Fruit fly (Drosophila melanogaster) whole organism, embryonic: ENCODE data around the gene CG6136.

Source experiments
- CG10366 ChIP-seq: fragments of 200-800 bp; sonication (Bioruptor generic); IDR thresholded peaks from 2 replicates; pipeline ENCODE4 v1.3.6; 2022; ENCODE audit warnings: missing biosample characterization, missing genetic modification characterization
- CG12391 ChIP-seq: fragments of 200-800 bp; sonication (Bioruptor generic); optimal IDR thresholded peaks from 3 replicates; lab custom pipeline; 2018; ENCODE audit warnings: missing biosample characterization, mild to moderate bottlenecking, missing genetic modification characterization, moderate library complexity
- CG13424 ChIP-seq: fragments of 200-800 bp; sonication (Bioruptor generic); optimal IDR thresholded peaks from 2 replicates; lab custom pipeline; 2019; ENCODE audit warnings: missing biosample characterization, mild to moderate bottlenecking, missing genetic modification characterization, moderate library complexity
- CG14710 ChIP-seq: fragments of 200-800 bp; sonication (Bioruptor generic); optimal IDR thresholded peaks from 3 replicates; lab custom pipeline; 2019; ENCODE audit warnings: missing biosample characterization, mild to moderate bottlenecking, missing genetic modification characterization, moderate library complexity
- CG1602 ChIP-seq: fragments of 200-800 bp; sonication (Bioruptor generic); optimal IDR thresholded peaks from 3 replicates; lab custom pipeline; 2016; ENCODE audit warnings: missing biosample characterization, missing genetic modification characterization
- CG1603 ChIP-seq: fragments of 200-800 bp; sonication (Bioruptor generic); optimal IDR thresholded peaks from 2 replicates; lab custom pipeline; 2019; ENCODE audit warnings: missing biosample characterization, mild to moderate bottlenecking, missing genetic modification characterization, moderate library complexity
- CG17186 ChIP-seq: fragments of 200-800 bp; sonication (Bioruptor generic); optimal IDR thresholded peaks from 3 replicates; lab custom pipeline; 2017; ENCODE audit warnings: missing biosample characterization, missing genetic modification reagents, missing genetic modification characterization
- CG17328 ChIP-seq: fragments of 200-800 bp; sonication (Bioruptor generic); IDR thresholded peaks from 2 replicates; pipeline ENCODE4 v1.3.6; 2022; ENCODE audit warnings: missing biosample characterization, missing genetic modification characterization
- CG18262 ChIP-seq: fragments of 200-800 bp; optimal IDR thresholded peaks from 3 replicates; lab custom pipeline; 2019; ENCODE audit warnings: missing biosample characterization, mild to moderate bottlenecking, missing genetic modification characterization, moderate library complexity
- CG18476 ChIP-seq: fragments of 200-800 bp; sonication (Bioruptor generic); optimal IDR thresholded peaks from 2 replicates; lab custom pipeline; 2016; ENCODE audit warnings: missing biosample characterization, mild to moderate bottlenecking, missing genetic modification characterization
- CG30403 ChIP-seq: fragments of 200-800 bp; sonication (Bioruptor generic); optimal IDR thresholded peaks from 3 replicates; lab custom pipeline; 2016; ENCODE audit warnings: missing biosample characterization, missing genetic modification characterization
- CG30431 ChIP-seq: fragments of 200-800 bp; sonication (Bioruptor generic); optimal IDR thresholded peaks from 2 replicates; lab custom pipeline; 2017; ENCODE audit warnings: missing biosample characterization, missing genetic modification characterization
- CG32767 ChIP-seq: fragments of 200-800 bp; sonication (Bioruptor generic); IDR thresholded peaks from 2 replicates; pipeline ENCODE4 v1.3.6; 2022; ENCODE audit warnings: missing biosample characterization, missing genetic modification characterization
- CG32772 ChIP-seq: fragments of 200-800 bp; sonication (Bioruptor generic); IDR thresholded peaks from 2 replicates; pipeline ENCODE4 v1.3.6; 2022; ENCODE audit warnings: missing biosample characterization, missing genetic modification characterization
- CG4282 ChIP-seq: fragments of 200-800 bp; sonication (Bioruptor generic); optimal IDR thresholded peaks from 2 replicates; lab custom pipeline; 2016; ENCODE audit warnings: missing biosample characterization, missing genetic modification characterization
- CG6689 ChIP-seq: fragments of 200-800 bp; sonication (Bioruptor generic); IDR thresholded peaks from 2 replicates; pipeline ENCODE4 v1.3.6; 2022; ENCODE audit warnings: missing biosample characterization, missing genetic modification characterization
- CG7556 ChIP-seq: fragments of 200-800 bp; sonication (Bioruptor generic); optimal IDR thresholded peaks from 2 replicates; lab custom pipeline; 2017; ENCODE audit warnings: missing biosample characterization, mild to moderate bottlenecking, missing genetic modification characterization
- CG8388 ChIP-seq: fragments of 200-800 bp; sonication (Bioruptor generic); optimal IDR thresholded peaks from 2 replicates; lab custom pipeline; 2019; ENCODE audit warnings: missing biosample characterization, mild to moderate bottlenecking, missing genetic modification characterization, moderate library complexity
- CG8924 ChIP-seq: fragments of 200-800 bp; optimal IDR thresholded peaks from 3 replicates; lab custom pipeline; 2019; ENCODE audit warnings: missing biosample characterization, mild to moderate bottlenecking, missing genetic modification characterization, moderate library complexity
- CG9727 ChIP-seq: fragments of 200-800 bp; sonication (Bioruptor generic); optimal IDR thresholded peaks from 3 replicates; lab custom pipeline; 2017; ENCODE audit warnings: missing biosample characterization, mild to moderate bottlenecking, missing genetic modification characterization
- Dbx ChIP-seq: fragments of 200-800 bp; sonication (Bioruptor generic); IDR thresholded peaks from 3 replicates; pipeline ENCODE4 v1.3.6; 2022; ENCODE audit warnings: missing biosample characterization, missing genetic modification characterization
- Dip3 ChIP-seq: fragments of 200-800 bp; sonication (Bioruptor generic); optimal IDR thresholded peaks from 3 replicates; lab custom pipeline; 2016; ENCODE audit warnings: missing biosample characterization, missing genetic modification characterization
- Drgx ChIP-seq: fragments of 200-800 bp; sonication (Bioruptor generic); IDR thresholded peaks from 2 replicates; pipeline ENCODE4 v1.3.6; 2022; ENCODE audit warnings: missing biosample characterization, missing genetic modification characterization
- E2f1 ChIP-seq: fragments of 200-800 bp; sonication (Bioruptor generic); IDR thresholded peaks from 2 replicates; pipeline ENCODE4 v1.3.6; 2022; ENCODE audit warnings: missing biosample characterization, missing genetic modification characterization
- H2.0 ChIP-seq: fragments of 200-800 bp; sonication (Bioruptor generic); IDR thresholded peaks from 2 replicates; pipeline ENCODE4 v1.3.6; 2022; ENCODE audit warnings: missing biosample characterization, missing genetic modification characterization
- HLH3B ChIP-seq: fragments of 200-800 bp; sonication (Bioruptor generic); IDR thresholded peaks from 2 replicates; pipeline ENCODE4 v1.3.6; 2022; ENCODE audit warnings: missing biosample characterization, missing genetic modification characterization
- Ptx1 ChIP-seq: fragments of 200-800 bp; sonication (Bioruptor generic); IDR thresholded peaks from 2 replicates; pipeline ENCODE4 v1.3.6; 2022; ENCODE audit warnings: missing biosample characterization, missing genetic modification characterization
- Ravus ChIP-seq: fragments of 200-800 bp; sonication (Bioruptor generic); IDR thresholded peaks from 2 replicates; pipeline ENCODE4 v1.3.6; 2022; ENCODE audit warnings: missing biosample characterization, missing genetic modification characterization
- Rfx ChIP-seq: fragments of 200-800 bp; sonication (Bioruptor generic); IDR thresholded peaks from 2 replicates; pipeline ENCODE4 v1.3.6; 2022; ENCODE audit warnings: missing biosample characterization, missing genetic modification characterization
- Xbp1 ChIP-seq: fragments of 200-800 bp; sonication (Bioruptor generic); optimal IDR thresholded peaks from 3 replicates; lab custom pipeline; 2016; ENCODE audit warnings: missing biosample characterization, mild to moderate bottlenecking, missing genetic modification characterization
- bsh ChIP-seq, 2 experiments: fragments of 200-800 bp; sonication (Bioruptor generic); optimal IDR thresholded peaks; 2 replicates each; lab custom pipeline; 2017 to 2018; ENCODE audit warnings: mild to moderate bottlenecking in 2 of 2, missing biosample characterization in 2 of 2, missing genetic modification characterization in 2 of 2, moderate library complexity in 1 of 2
- dmrt11E ChIP-seq: fragments of 200-800 bp; sonication (Bioruptor generic); optimal IDR thresholded peaks from 3 replicates; lab custom pipeline; 2018; ENCODE audit warnings: missing biosample characterization, mild to moderate bottlenecking, missing genetic modification characterization, moderate library complexity
- dpn ChIP-seq, 2 experiments: fragments of 200-800 bp; sonication (Bioruptor generic); optimal IDR thresholded peaks; 3 replicates each; lab custom pipeline; 2016; ENCODE audit warnings: missing biosample characterization in 2 of 2, missing genetic modification characterization in 2 of 2
- dysf ChIP-seq: fragments of 200-800 bp; sonication (Bioruptor generic); IDR thresholded peaks from 3 replicates; pipeline ENCODE4 v1.3.6; 2022; ENCODE audit warnings: missing biosample characterization, missing genetic modification characterization
- ems ChIP-seq: fragments of 200-800 bp; sonication (Bioruptor generic); optimal IDR thresholded peaks from 3 replicates; lab custom pipeline; 2016; ENCODE audit warnings: missing biosample characterization, missing genetic modification characterization
- esg ChIP-seq: fragments of 200-800 bp; sonication (Bioruptor generic); conservative IDR thresholded peaks from 2 replicates; pipeline ENCODE4 v1.3.6; 2022; ENCODE audit warnings: missing biosample characterization, missing genetic modification characterization
- fd96Cb ChIP-seq: fragments of 200-800 bp; sonication (Bioruptor generic); optimal IDR thresholded peaks from 2 replicates; lab custom pipeline; 2018; ENCODE audit warnings: missing biosample characterization, mild to moderate bottlenecking, missing genetic modification characterization, moderate library complexity
- grau ChIP-seq: fragments of 200-800 bp; optimal IDR thresholded peaks from 3 replicates; lab custom pipeline; 2019; ENCODE audit warnings: missing biosample characterization, mild to moderate bottlenecking, missing genetic modification characterization, moderate library complexity
- ham ChIP-seq: fragments of 200-800 bp; sonication (Bioruptor generic); IDR thresholded peaks from 2 replicates; pipeline ENCODE4 v1.3.6; 2022; ENCODE audit warnings: missing biosample characterization, missing genetic modification characterization
- lilli ChIP-seq: fragments of 200-800 bp; sonication (Bioruptor generic); optimal IDR thresholded peaks from 3 replicates; lab custom pipeline; 2016; ENCODE audit warnings: missing biosample characterization, missing genetic modification characterization
- lmd ChIP-seq: fragments of 200-800 bp; sonication (Bioruptor generic); IDR thresholded peaks from 2 replicates; pipeline ENCODE4 v1.3.6; 2022; ENCODE audit warnings: missing biosample characterization, missing genetic modification characterization
- nau ChIP-seq: fragments of 200-800 bp; sonication (Bioruptor generic); optimal IDR thresholded peaks from 3 replicates; lab custom pipeline; 2017; ENCODE audit warnings: missing biosample characterization, mild to moderate bottlenecking, missing genetic modification characterization, missing genetic modification reagents
- pan ChIP-seq, 4 experiments: fragments of >200 bp in 3 of 4; fragments of 200-800 bp in 1 of 4; sonication (Bioruptor generic) in 1 of 4; optimal IDR thresholded peaks in 3 of 4; IDR thresholded peaks in 1 of 4; 2 replicates each; pipeline versions ENCODE4 v1.3.6 to Lab custom; 2017 to 2022; ENCODE audit warnings: missing biosample characterization in 2 of 4, missing genetic modification characterization in 2 of 4, mixed read lengths in 1 of 4
- phol ChIP-seq: fragments of 200-800 bp; sonication (Bioruptor generic); optimal IDR thresholded peaks from 3 replicates; lab custom pipeline; 2018; ENCODE audit warnings: missing biosample characterization, mild to moderate bottlenecking, missing genetic modification characterization, moderate library complexity
- salm ChIP-seq: fragments of 200-800 bp; sonication (Bioruptor generic); optimal IDR thresholded peaks from 2 replicates; lab custom pipeline; 2018; ENCODE audit warnings: missing biosample characterization, mild to moderate bottlenecking, missing genetic modification characterization
- schlank ChIP-seq: fragments of 200-800 bp; sonication (Bioruptor generic); optimal IDR thresholded peaks from 2 replicates; lab custom pipeline; 2018; ENCODE audit warnings: missing biosample characterization, mild to moderate bottlenecking, missing genetic modification characterization
- ssp ChIP-seq: fragments of 200-800 bp; sonication (Bioruptor generic); IDR thresholded peaks from 2 replicates; pipeline ENCODE4 v1.3.6; 2022; ENCODE audit warnings: missing biosample characterization, missing genetic modification characterization
- stc ChIP-seq: fragments of 200-800 bp; sonication (Bioruptor generic); IDR thresholded peaks from 2 replicates; pipeline ENCODE4 v1.3.6; 2022; ENCODE audit warnings: missing biosample characterization, missing genetic modification characterization
- tgo ChIP-seq: fragments of 200-800 bp; sonication (Bioruptor generic); IDR thresholded peaks from 3 replicates; pipeline ENCODE4 v1.3.6; 2022; ENCODE audit warnings: missing biosample characterization, missing genetic modification characterization
- vvl ChIP-seq: fragments of 200-800 bp; sonication (Bioruptor generic); IDR thresholded peaks from 2 replicates; pipeline ENCODE4 v1.3.6; 2022; ENCODE audit warnings: missing biosample characterization, missing genetic modification characterization

The CG6136 gene

DNA sequence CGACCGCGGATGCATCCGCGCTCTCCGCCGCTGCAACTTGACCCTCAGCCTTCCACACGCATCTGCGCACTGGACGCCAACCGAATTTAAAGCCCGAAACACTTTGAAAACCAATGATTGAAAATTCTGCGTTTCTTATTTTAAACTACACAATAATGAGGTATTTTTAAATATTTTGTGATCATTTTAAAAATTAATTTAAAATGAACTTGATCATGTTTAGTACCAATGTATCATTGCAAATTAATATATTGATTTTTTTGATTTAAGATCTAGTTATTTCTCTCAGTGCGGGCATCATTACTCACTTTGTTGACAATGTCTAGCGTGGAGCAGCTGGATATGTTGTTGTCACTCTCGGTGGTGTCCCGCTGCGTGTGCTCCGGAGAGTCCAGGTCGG, 5.2 kb downstream of the CG6136 start (continued):
- TF ChIP-seq salm (tag; lab: Kevin White, UChicago) (peak; percentile 16), CG32772 (peak; percentile 42; the same call in 1 of the 2 replicates), grau (tag; lab: Kevin White, UChicago) (peak; percentile 51), CG14710 (peak; percentile 23), HLH3B (GFP tag; lab: Robert Waterston, UW) (peak; percentile 64; the same call in 1 of the 2 replicates), CG7556 (GFP tag; lab: Kevin White, UChicago) (peak; percentile 73), lilli (peak; percentile 4), CG32767 (GFP tag; lab: Robert Waterston, UW) (peak; percentile 9; the same call in 1 of the 2 replicates), lmd (GFP tag; lab: Robert Waterston, UW) (peak; percentile 48), Ptx1 (GFP tag; lab: Robert Waterston, UW) (peak; percentile 39; the same call in 1 of the 2 replicates), vvl (GFP tag; lab: Robert Waterston, UW) (peak; percentile 77), CG13424 (peak; percentile 40), CG30403 (GFP tag; lab: Kevin White, UChicago) (peak; percentile 63), bsh (GFP tag; optimal IDR thresholded peaks at IDR 0.05; lab: Kevin White, UChicago) (peak in 1 of 2 experiments; percentile 62), CG8924 (tag; lab: Kevin White, UChicago) (peak; percentile 9), CG1603 (peak; percentile 17), CG1602 (GFP tag; lab: Kevin White, UChicago) (no peak), CG6689 (GFP tag; lab: Robert Waterston, UW) (0 out of 2 replicates have a peak, but pooled peaks have one; percentile 29), CG9727 (GFP tag; lab: Kevin White, UChicago) (peak; percentile 37), CG18262 (tag; lab: Kevin White, UChicago) (peak; percentile 47), stc (GFP tag; lab: Robert Waterston, UW) (0 out of 2 replicates have a peak, but pooled peaks have one; percentile 27), pan (optimal IDR thresholded peaks at IDR 0.05; lab: Kevin White, UChicago) (no peak), pan (GFP tag; optimal IDR thresholded peaks at IDR 0.05 in 1 of 2, IDR thresholded peaks at IDR 0.05 in 1 of 2) (peak in 1 of 2 experiments; percentile 65), Dip3 (GFP tag; lab: Kevin White, UChicago) (no peak), CG17328 (GFP tag; lab: Robert Waterston, UW) (peak; percentile 59), CG30431 (GFP tag; lab: Kevin White, UChicago) (no peak), dpn (GFP tag; optimal IDR thresholded peaks at IDR 0.05; lab: Kevin White, UChicago) (peak in 1 of 2 experiments; percentile 23), dmrt11E (tag; lab: Kevin White, UChicago) (peak; percentile 15), dysf (GFP tag; lab: Robert Waterston, UW) (peak; percentile 40; the same call in 1 of the 3 replicates), Drgx (GFP tag; lab: Robert Waterston, UW) (peak; percentile 64), ems (GFP tag; lab: Kevin White, UChicago) (peak; percentile 11), H2.0 (GFP tag; lab: Robert Waterston, UW) (peak; percentile 23; the same call in 1 of the 2 replicates), CG8388 (GFP tag; lab: Kevin White, UChicago) (peak; percentile 64), Dbx (GFP tag; lab: Robert Waterston, UW) (0 out of 3 replicates have a peak, but pooled peaks have one; percentile 29), E2f1 (GFP tag; lab: Robert Waterston, UW) (0 out of 2 replicates have a peak, but pooled peaks have one; percentile 21), CG10366 (GFP tag; lab: Robert Waterston, UW) (peak; percentile 62), CG18476 (GFP tag; lab: Kevin White, UChicago) (peak; percentile 4), phol (tag; lab: Kevin White, UChicago) (peak; percentile 32), schlank (tag; lab: Kevin White, UChicago) (no peak), tgo (peak; percentile 59), Ravus (GFP tag; lab: Robert Waterston, UW) (no peak), Xbp1 (GFP tag; lab: Kevin White, UChicago) (peak; percentile 28), ssp (GFP tag; lab: Robert Waterston, UW) (0 out of 2 replicates have a peak, but pooled peaks have one; percentile 27), CG17186 (GFP tag; lab: Kevin White, UChicago) (no peak), esg (GFP tag; lab: Robert Waterston, UW) (peak; percentile 45; the same call in 1 of the 2 replicates), CG4282 (GFP tag; lab: Kevin White, UChicago) (no peak), fd96Cb (tag; lab: Kevin White, UChicago) (peak; percentile 29), CG12391 (tag; lab: Kevin White, UChicago) (peak; percentile 62), nau (GFP tag; lab: Kevin White, UChicago) (no peak), ham (GFP tag; lab: Robert Waterston, UW) (no peak), Rfx (GFP tag; lab: Robert Waterston, UW) (peak; percentile 39)
